Worm (Caenorhabditis elegans) whole organism, L4/young adult: Measurements from ENCODE around the gene aex-4.

Experiments
- W03F9.2 ChIP-seq: fragments of 150-350 bp; optimal IDR thresholded peaks from 2 replicates; lab custom pipeline; 2014; ENCODE audit warnings: missing biosample characterization, missing genetic modification characterization
- dao-5 ChIP-seq: sonication (generic microtip); optimal IDR thresholded peaks from 2 replicates; lab custom pipeline; 2016; ENCODE audit warnings: missing genotype, missing genetic modification characterization, moderate library complexity, missing compliant biosample characterization
- him-1 ChIP-seq: sonication (generic microtip); optimal IDR thresholded peaks from 2 replicates; lab custom pipeline; 2016; ENCODE audit warnings: missing genotype, missing genetic modification reagents, missing genetic modification characterization, missing compliant biosample characterization

- TF ChIP-seq him-1 (no peak), W03F9.2 (tag; lab: Kevin White, UChicago) (no peak), dao-5 (tag; lab: Kevin White, UChicago) (no peak)
These were observed at the start of gene aex-4 for ce11 chrX:3728970-3729369.
